Worm (Caenorhabditis elegans) whole organism, L4 larva: ENCODE data around the gene T13C5.6.

Source experiments
- F49E8.2 ChIP-seq: sonication (generic microtip); optimal IDR thresholded peaks from 2 replicates; lab custom pipeline; 2016; ENCODE audit warnings: missing compliant biosample characterization, mild to moderate bottlenecking, missing genetic modification characterization, borderline replicate concordance
- lin-13 ChIP-seq: fragments of 150-350 bp; optimal IDR thresholded peaks from 2 replicates; lab custom pipeline; 2014; ENCODE audit warnings: missing biosample characterization, missing genetic modification reagents, missing genetic modification characterization
- lsy-2 ChIP-seq, 2 experiments: fragments of 150-350 bp in 1 of 2; sonication (generic microtip) in 1 of 2; optimal IDR thresholded peaks; 2 replicates each; lab custom pipeline; 2014 to 2017; ENCODE audit warnings: missing biosample characterization in 2 of 2, missing genetic modification characterization in 2 of 2
- madf-9 ChIP-seq: fragments of 200-800 bp; sonication (Bioruptor generic); conservative IDR thresholded peaks from 2 replicates; pipeline ENCODE4 v1.3.6; 2022; ENCODE audit warnings: missing genetic modification reagents, missing genetic modification characterization, missing compliant biosample characterization
- nhr-76 ChIP-seq: fragments of 150-350 bp; optimal IDR thresholded peaks from 2 replicates; lab custom pipeline; 2014; ENCODE audit warnings: missing biosample characterization, missing genetic modification characterization
- nhr-77 ChIP-seq: fragments of 150-350 bp; optimal IDR thresholded peaks from 2 replicates; lab custom pipeline; 2014; ENCODE audit warnings: missing biosample characterization, missing genetic modification characterization
- unc-130 ChIP-seq: sonication (generic microtip); optimal IDR thresholded peaks from 2 replicates; lab custom pipeline; 2016; ENCODE audit warnings: missing genetic modification reagents, missing genetic modification characterization, missing compliant biosample characterization
- ztf-11 ChIP-seq: fragments of 150-350 bp; optimal IDR thresholded peaks from 2 replicates; lab custom pipeline; 2014; ENCODE audit warnings: missing biosample characterization, missing genetic modification characterization

DNA sequence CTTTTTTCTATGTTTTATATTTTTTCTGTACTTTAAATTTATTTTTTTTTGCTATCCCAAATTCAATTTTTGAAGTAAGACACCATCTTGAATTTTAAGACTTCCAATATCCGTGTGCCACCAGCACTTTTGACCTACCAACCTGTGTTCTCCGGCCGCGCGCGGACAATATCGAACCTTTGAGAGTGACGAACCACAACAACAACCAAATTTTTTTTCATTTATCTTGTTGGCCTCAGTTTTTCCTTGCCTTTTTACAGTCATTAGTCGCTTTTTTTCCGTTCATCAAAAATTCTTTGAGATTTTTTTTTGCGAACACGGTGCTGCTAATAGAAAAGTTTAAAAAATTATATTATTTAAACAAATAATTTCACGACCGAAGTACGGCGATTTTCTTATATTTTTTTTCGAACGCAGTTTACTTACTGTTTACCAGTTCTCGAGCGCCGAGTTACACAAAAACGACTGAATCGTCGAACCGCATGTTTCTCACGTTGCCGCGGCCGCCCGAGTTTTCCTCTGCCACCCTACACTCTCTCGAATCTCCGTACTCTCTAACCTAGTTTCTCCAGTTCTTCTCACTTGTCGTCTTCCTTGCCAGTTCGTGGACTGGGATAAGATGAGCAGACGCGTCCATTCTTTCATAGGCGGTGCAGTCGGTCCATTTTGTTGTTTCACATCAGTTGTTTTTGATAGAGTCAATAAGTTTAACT, 32.6 kb upstream of the T13C5.6 start:
- TF ChIP-seq F49E8.2 (tag; lab: Kevin White, UChicago) (no peak), unc-130 (no peak), nhr-76 (no peak), nhr-77 (tag; lab: Kevin White, UChicago) (no peak), ztf-11 (tag; lab: Kevin White, UChicago) (no peak), lsy-2 (tag; optimal IDR thresholded peaks at IDR 0.05; lab: Kevin White, UChicago) (peak in 1 of 2 experiments; percentile 19), lin-13 (no peak), madf-9 (GFP tag; lab: Robert Waterston, UW) (no peak)
